Worm (Caenorhabditis elegans) whole organism, L1 larva: ENCODE measurements around the gene F42G2.5.

Source experiments
- alr-1 ChIP-seq: fragments of 200-800 bp; sonication (Bioruptor generic); optimal IDR thresholded peaks from 2 replicates; lab custom pipeline; 2018; ENCODE audit warnings: borderline replicate concordance, mild to moderate bottlenecking, missing genetic modification characterization, missing compliant biosample characterization
- aly-2 ChIP-seq: fragments of 150-350 bp; optimal IDR thresholded peaks from 2 replicates; lab custom pipeline; 2014; ENCODE audit warnings: missing biosample characterization, missing genetic modification characterization
- blmp-1 ChIP-seq: fragments of 150-350 bp; optimal IDR thresholded peaks from 2 replicates; lab custom pipeline; 2014; ENCODE audit warnings: missing biosample characterization, missing genetic modification characterization
- ceh-82 ChIP-seq, 3 experiments: fragments of 150-350 bp in 1 of 3; sonication (generic microtip) in 2 of 3; optimal IDR thresholded peaks; 2 replicates each; lab custom pipeline; 2014 to 2017; ENCODE audit warnings: missing biosample characterization in 3 of 3, missing genetic modification characterization in 3 of 3
- ceh-88 ChIP-seq: fragments of 200-800 bp; sonication (Bioruptor generic); IDR thresholded peaks from 2 replicates; pipeline ENCODE4 v1.3.6; 2022; ENCODE audit warnings: missing genetic modification characterization, missing compliant biosample characterization
- ceh-90 ChIP-seq: sonication (generic microtip); optimal IDR thresholded peaks from 2 replicates; lab custom pipeline; 2016; ENCODE audit warnings: missing genetic modification characterization, missing compliant biosample characterization
- dpl-1 ChIP-seq, 3 experiments: fragments of 150-350 bp in 2 of 3; sonication (generic microtip) in 1 of 3; optimal IDR thresholded peaks; 2 replicates each; lab custom pipeline; 2014 to 2017; ENCODE audit warnings: missing biosample characterization in 3 of 3, missing genetic modification characterization in 3 of 3, missing genetic modification reagents in 3 of 3
- efl-1 ChIP-seq, 4 experiments: fragments of 150-350 bp; optimal IDR thresholded peaks in 3 of 4; peaks in 1 of 4; 1 replicate in 1 of 4; 2 replicates in 3 of 4; lab custom pipeline; 2014; ENCODE audit warnings: missing biosample characterization in 2 of 4, missing genetic modification characterization in 2 of 4, missing genetic modification reagents in 2 of 4
- efl-3 ChIP-seq: fragments of 200-800 bp; sonication (Bioruptor generic); optimal IDR thresholded peaks from 2 replicates; lab custom pipeline; 2018; ENCODE audit warnings: mild to moderate bottlenecking, missing genetic modification characterization, missing compliant biosample characterization
- egl-27 ChIP-seq, 2 experiments: fragments of 150-350 bp in 1 of 2; sonication (generic microtip); optimal IDR thresholded peaks; 3 replicates each; lab custom pipeline; 2017 to 2018; ENCODE audit warnings: missing biosample characterization in 2 of 2, missing genetic modification characterization in 2 of 2, missing genetic modification reagents in 2 of 2
- elt-3 ChIP-seq, 6 experiments: fragments of 150-350 bp in 1 of 6; sonication (generic microtip); optimal IDR thresholded peaks; 2 replicates each; lab custom pipeline; 2017 to 2018; ENCODE audit warnings: missing biosample characterization in 6 of 6, missing genetic modification characterization in 6 of 6, inconsistent platforms in 1 of 6
- ets-5 ChIP-seq: fragments of 200-800 bp; sonication (Bioruptor generic); IDR thresholded peaks from 2 replicates; pipeline ENCODE4 v1.3.6; 2022; ENCODE audit warnings: missing genetic modification characterization, missing compliant biosample characterization
- grh-1 ChIP-seq: fragments of 200-800 bp; sonication (Bioruptor generic); IDR thresholded peaks from 2 replicates; pipeline ENCODE4 v1.3.6; 2022; ENCODE audit warnings: missing genetic modification reagents, missing genetic modification characterization, missing compliant biosample characterization
- hlh-4 ChIP-seq: sonication (generic microtip); optimal IDR thresholded peaks from 2 replicates; lab custom pipeline; 2016; ENCODE audit warnings: mild to moderate bottlenecking, missing genetic modification characterization, missing compliant biosample characterization
- irx-1 ChIP-seq: sonication (generic microtip); optimal IDR thresholded peaks from 2 replicates; lab custom pipeline; 2016; ENCODE audit warnings: missing genetic modification characterization, missing compliant biosample characterization
- lin-35 ChIP-seq, 2 experiments: fragments of 150-350 bp; optimal IDR thresholded peaks; 2 replicates each; lab custom pipeline; 2014; ENCODE audit warnings: missing biosample characterization in 2 of 2, missing genetic modification characterization in 2 of 2, missing genetic modification reagents in 2 of 2
- lir-3 ChIP-seq: sonication (generic microtip); optimal IDR thresholded peaks from 2 replicates; lab custom pipeline; 2016; ENCODE audit warnings: mild to moderate bottlenecking, missing genetic modification characterization, moderate library complexity, missing compliant biosample characterization; ENCODE audit not compliant: poor library complexity
- lsy-2 ChIP-seq, 2 experiments: fragments of 150-350 bp; optimal IDR thresholded peaks; 2 replicates each; lab custom pipeline; 2014; ENCODE audit warnings: missing biosample characterization in 2 of 2, missing genetic modification characterization in 2 of 2
- mab-9 ChIP-seq: fragments of 200-800 bp; sonication (Bioruptor generic); IDR thresholded peaks from 2 replicates; pipeline ENCODE4 v1.3.6; 2022; ENCODE audit warnings: missing genetic modification reagents, missing genetic modification characterization, missing compliant biosample characterization
- mdl-1 ChIP-seq, 2 experiments: fragments of 150-350 bp; optimal IDR thresholded peaks; 2 replicates each; lab custom pipeline; 2014 to 2017; ENCODE audit warnings: missing biosample characterization in 2 of 2, missing genetic modification characterization in 2 of 2, inconsistent platforms in 1 of 2
- mef-2 ChIP-seq: fragments of 150-350 bp; optimal IDR thresholded peaks from 2 replicates; lab custom pipeline; 2014; ENCODE audit warnings: missing biosample characterization, missing genetic modification characterization
- nhr-20 ChIP-seq: sonication (generic microtip); optimal IDR thresholded peaks from 2 replicates; lab custom pipeline; 2016; ENCODE audit warnings: mild to moderate bottlenecking, missing genetic modification characterization, missing compliant biosample characterization
- nhr-76 ChIP-seq: sonication (generic microtip); optimal IDR thresholded peaks from 2 replicates; lab custom pipeline; 2017; ENCODE audit warnings: missing biosample characterization, missing genetic modification characterization
- nhr-85 ChIP-seq: sonication (generic microtip); peaks from one replicate; lab custom pipeline; 2016; ENCODE audit warnings: missing genetic modification characterization, inconsistent platforms, missing compliant biosample characterization
- nhr-90 ChIP-seq: sonication (generic microtip); optimal IDR thresholded peaks from 2 replicates; lab custom pipeline; 2016; ENCODE audit warnings: mild to moderate bottlenecking, missing genetic modification characterization, missing compliant biosample characterization; ENCODE audit not compliant: poor library complexity
- pqm-1 ChIP-seq: sonication (generic microtip); optimal IDR thresholded peaks from 3 replicates; lab custom pipeline; 2017; ENCODE audit warnings: missing biosample characterization, missing genetic modification characterization
- rnt-1 ChIP-seq: sonication (generic microtip); optimal IDR thresholded peaks from 2 replicates; lab custom pipeline; 2016; ENCODE audit warnings: mild to moderate bottlenecking, missing genetic modification characterization, moderate library complexity, missing compliant biosample characterization
- snpc-4 ChIP-seq: fragments of 150-350 bp; optimal IDR thresholded peaks from 2 replicates; lab custom pipeline; 2014; ENCODE audit warnings: missing biosample characterization, missing genetic modification characterization
- tbx-2 ChIP-seq: sonication (generic microtip); optimal IDR thresholded peaks from 2 replicates; lab custom pipeline; 2016; ENCODE audit warnings: missing genetic modification characterization, missing compliant biosample characterization
- unc-130 ChIP-seq: fragments of 150-350 bp; optimal IDR thresholded peaks from 2 replicates; lab custom pipeline; 2017; ENCODE audit warnings: missing biosample characterization, missing genetic modification characterization, inconsistent platforms
- unc-62 ChIP-seq: fragments of 150-350 bp; optimal IDR thresholded peaks from 2 replicates; lab custom pipeline; 2014; ENCODE audit warnings: missing biosample characterization, missing genetic modification reagents, missing genetic modification characterization
- zag-1 ChIP-seq: fragments of 150-350 bp; optimal IDR thresholded peaks from 2 replicates; lab custom pipeline; 2014; ENCODE audit warnings: missing biosample characterization, missing genetic modification characterization
- ztf-11 ChIP-seq, 2 experiments: sonication (generic microtip); optimal IDR thresholded peaks; 2 replicates each; lab custom pipeline; 2016 to 2017; ENCODE audit warnings: missing genetic modification characterization in 2 of 2, missing biosample characterization in 1 of 2, missing compliant biosample characterization in 1 of 2
- ztf-4 ChIP-seq: fragments of 150-350 bp; optimal IDR thresholded peaks from 2 replicates; lab custom pipeline; 2014; ENCODE audit warnings: missing biosample characterization, missing genetic modification characterization

F42G2.5 gene

DNA sequence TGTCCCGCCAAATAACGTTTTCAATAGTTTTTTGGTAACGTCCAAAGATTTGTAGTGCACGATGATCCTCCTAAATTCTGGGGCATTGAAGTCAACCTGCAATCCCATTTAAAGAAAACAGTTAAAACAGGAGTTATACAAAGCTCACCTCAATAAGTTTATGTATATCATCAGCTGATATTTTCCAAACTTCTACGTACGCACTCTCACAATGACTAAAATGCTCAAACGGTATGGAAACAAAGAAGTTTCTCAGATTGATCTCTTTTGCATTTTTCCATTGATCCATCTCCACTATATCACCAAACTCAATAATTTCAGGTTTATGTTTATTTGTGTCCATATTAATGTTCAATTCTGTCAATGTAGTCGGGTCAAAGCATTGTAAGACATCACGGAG lies 6.2 kb downstream of the F42G2.5 start:
- TF ChIP-seq grh-1 (GFP tag; lab: Robert Waterston, UW) (no peak), efl-1 (optimal IDR thresholded peaks at IDR 0.05; lab: Kevin White, UChicago) (no peak), efl-1 (GFP tag; optimal IDR thresholded peaks at IDR 0.05 in 1 of 2; lab: Kevin White, UChicago) (peak in 1 of 2 experiments; percentile 55)

ce11 chrII:2411093-2411492 lies 6.7 kb downstream of the F42G2.5 start:
- TF ChIP-seq mef-2 (tag; lab: Kevin White, UChicago) (no peak), nhr-76 (tag; lab: Kevin White, UChicago) (no peak), ceh-82 (tag; optimal IDR thresholded peaks at IDR 0.05; lab: Kevin White, UChicago) (no peak), dpl-1 (GFP tag; optimal IDR thresholded peaks at IDR 0.05; lab: Kevin White, UChicago) (no peak), lsy-2 (tag; optimal IDR thresholded peaks at IDR 0.05; lab: Kevin White, UChicago) (no peak), tbx-2 (tag; lab: Kevin White, UChicago) (no peak), irx-1 (tag; lab: Kevin White, UChicago) (no peak), hlh-4 (tag; lab: Kevin White, UChicago) (no peak), alr-1 (tag; lab: Kevin White, UChicago) (no peak), ztf-4 (no peak), ceh-90 (tag; lab: Kevin White, UChicago) (no peak), grh-1 (GFP tag; lab: Robert Waterston, UW) (no peak), efl-1 (optimal IDR thresholded peaks at IDR 0.05; lab: Kevin White, UChicago) (no peak), efl-1 (GFP tag; optimal IDR thresholded peaks at IDR 0.05 in 1 of 2; lab: Kevin White, UChicago) (no peak), snpc-4 (tag; lab: Kevin White, UChicago) (no peak), ztf-11 (tag; optimal IDR thresholded peaks at IDR 0.05; lab: Kevin White, UChicago) (no peak), ets-5 (GFP tag; lab: Robert Waterston, UW) (no peak), egl-27 (tag; optimal IDR thresholded peaks at IDR 0.05; lab: Kevin White, UChicago) (no peak)

ce11 chrII:2403984-2404383 lies 13.8 kb downstream of the F42G2.5 start, which contains the start of gene F16G10.1:
Gene F16G10.1, plus strand, starts transcription at chrII:2404284.
- no peak for TF ChIP-seq mab-9 (GFP tag; lab: Robert Waterston, UW)
- TF ChIP-seq ceh-88 = no peak
- TF ChIP-seq ztf-4 = no peak
- TF ChIP-seq nhr-90 = no peak
- no peak for TF ChIP-seq lin-35 (GFP tag; optimal IDR thresholded peaks at IDR 0.05; lab: Kevin White, UChicago)
- TF ChIP-seq rnt-1 = no peak
- TF ChIP-seq unc-130 (tag; lab: Kevin White, UChicago) = no peak

- TF ChIP-seq mdl-1 (tag; optimal IDR thresholded peaks at IDR 0.05; lab: Kevin White, UChicago) (no peak), nhr-20 (tag; lab: Kevin White, UChicago) (no peak), elt-3 (tag; optimal IDR thresholded peaks at IDR 0.05; lab: Kevin White, UChicago) (peak; percentile 89 to 97 (median 91)), unc-62 (GFP tag; lab: Kevin White, UChicago) (no peak), blmp-1 (peak; percentile 92), lir-3 (tag; lab: Kevin White, UChicago) (no peak), ceh-90 (tag; lab: Kevin White, UChicago) (no peak), ztf-4 (no peak), aly-2 (no peak), zag-1 (tag; lab: Kevin White, UChicago) (no peak), nhr-85 (tag; lab: Kevin White, UChicago) (no peak), snpc-4 (tag; lab: Kevin White, UChicago) (no peak)
Measured at ce11 chrII:2399810-2400209, 18.0 kb downstream of the F42G2.5 start.

ce11 chrII:2398884-2399283 lies 18.9 kb downstream of the F42G2.5 start, which contains the start of gene F16G10.14:
Gene F16G10.14, minus strand, starts transcription at chrII:2398984.
- TF ChIP-seq pqm-1 (tag; lab: Kevin White, UChicago) (no peak), rnt-1 (no peak), efl-3 (GFP tag; lab: Kevin White, UChicago) (no peak), lsy-2 (tag; optimal IDR thresholded peaks at IDR 0.05; lab: Kevin White, UChicago) (no peak), efl-1 (optimal IDR thresholded peaks at IDR 0.05; lab: Kevin White, UChicago) (no peak), efl-1 (GFP tag; optimal IDR thresholded peaks at IDR 0.05 in 1 of 2; lab: Kevin White, UChicago) (no peak)
